Worm (Caenorhabditis elegans) whole organism, mixed stage, embryonic: Measurements from ENCODE around the gene let-754.

Experiments
- blmp-1 ChIP-seq: fragments of 150-350 bp; optimal IDR thresholded peaks from 2 replicates; lab custom pipeline; 2014; ENCODE audit warnings: missing biosample characterization, missing genetic modification characterization
- ces-1 ChIP-seq: fragments of 150-350 bp; optimal IDR thresholded peaks from 2 replicates; lab custom pipeline; 2014; ENCODE audit warnings: missing biosample characterization, missing genetic modification reagents, missing genetic modification characterization
- elt-1 ChIP-seq: sonication (generic microtip); optimal IDR thresholded peaks from 2 replicates; lab custom pipeline; 2017; ENCODE audit warnings: missing genetic modification characterization, mild to moderate bottlenecking, missing compliant biosample characterization, antibody characterized with exemption, moderate library complexity, borderline replicate concordance; ENCODE audit not compliant: insufficient read depth
- elt-3 ChIP-seq: fragments of 150-350 bp; optimal IDR thresholded peaks from 2 replicates; lab custom pipeline; 2014; ENCODE audit warnings: missing biosample characterization, missing genetic modification characterization
- ham-2 ChIP-seq: fragments of 200-800 bp; sonication (Bioruptor generic); optimal IDR thresholded peaks from 2 replicates; lab custom pipeline; 2018; ENCODE audit warnings: mild to moderate bottlenecking, missing genetic modification characterization, missing compliant biosample characterization
- lsy-2 ChIP-seq: fragments of 150-350 bp; optimal IDR thresholded peaks from 2 replicates; lab custom pipeline; 2014; ENCODE audit warnings: missing biosample characterization, missing genetic modification characterization
- mep-1 ChIP-seq: fragments of 150-350 bp; optimal IDR thresholded peaks from 2 replicates; lab custom pipeline; 2017; ENCODE audit warnings: missing biosample characterization, missing genetic modification reagents, missing genetic modification characterization, inconsistent platforms
- mls-2 ChIP-seq: sonication (generic microtip); optimal IDR thresholded peaks from 2 replicates; lab custom pipeline; 2016; ENCODE audit warnings: mild to moderate bottlenecking, missing genetic modification characterization, moderate library complexity, missing compliant biosample characterization
- nhr-237 ChIP-seq: fragments of 150-350 bp; optimal IDR thresholded peaks from 2 replicates; lab custom pipeline; 2014; ENCODE audit warnings: missing biosample characterization, missing genetic modification characterization
- nhr-28 ChIP-seq: fragments of 150-350 bp; optimal IDR thresholded peaks from 2 replicates; lab custom pipeline; 2014; ENCODE audit warnings: missing biosample characterization, missing genetic modification characterization
- snpc-4 ChIP-seq: fragments of 150-350 bp; optimal IDR thresholded peaks from 2 replicates; lab custom pipeline; 2014; ENCODE audit warnings: missing biosample characterization, missing genetic modification characterization
- unc-62 ChIP-seq: fragments of 150-350 bp; optimal IDR thresholded peaks from 2 replicates; lab custom pipeline; 2014; ENCODE audit warnings: missing biosample characterization, missing genetic modification reagents, missing genetic modification characterization
- ztf-11 ChIP-seq: fragments of 150-350 bp; optimal IDR thresholded peaks from 2 replicates; lab custom pipeline; 2014; ENCODE audit warnings: missing biosample characterization, missing genetic modification characterization

ce11 chrIII:7947677-7948076 lies 5.4 kb downstream of the let-754 start:
- TF ChIP-seq lsy-2 (tag; lab: Kevin White, UChicago) (no peak), ces-1 (no peak), unc-62 (no peak), ztf-11 (tag; lab: Kevin White, UChicago) (no peak), snpc-4 (tag; lab: Kevin White, UChicago) (no peak), ham-2 (GFP tag; lab: Kevin White, UChicago) (no peak), mep-1 (tag; lab: Kevin White, UChicago) (no peak), elt-1 (no peak), nhr-28 (tag; lab: Kevin White, UChicago) (no peak), nhr-237 (tag; lab: Kevin White, UChicago) (no peak), mls-2 (no peak), elt-3 (tag; lab: Kevin White, UChicago) (no peak), blmp-1 (no peak)
